Fruit fly (Drosophila melanogaster) whole organism, embryonic: Measurements from ENCODE around the gene Yp1.
A peak's percentile ranks its signal among the peaks of the same experiment; 100 is the strongest.

Experiments
- CG11695 ChIP-seq: fragments of 200-800 bp; sonication (Bioruptor generic); IDR thresholded peaks from 3 replicates; pipeline ENCODE4 v1.3.6; 2022; ENCODE audit warnings: missing biosample characterization, missing genetic modification characterization
- CG12769 ChIP-seq: fragments of 200-800 bp; sonication (Bioruptor generic); optimal IDR thresholded peaks from 2 replicates; lab custom pipeline; 2019; ENCODE audit warnings: missing biosample characterization, mild to moderate bottlenecking, missing genetic modification characterization, moderate library complexity
- CG14965 ChIP-seq: fragments of 200-800 bp; sonication (Bioruptor generic); optimal IDR thresholded peaks from 2 replicates; lab custom pipeline; 2016; ENCODE audit warnings: missing biosample characterization, missing genetic modification characterization, borderline replicate concordance
- CG1602 ChIP-seq: fragments of 200-800 bp; sonication (Bioruptor generic); optimal IDR thresholded peaks from 3 replicates; lab custom pipeline; 2016; ENCODE audit warnings: missing biosample characterization, missing genetic modification characterization
- CG17568 ChIP-seq: fragments of 200-800 bp; sonication (Bioruptor generic); optimal IDR thresholded peaks from 2 replicates; lab custom pipeline; 2018; ENCODE audit warnings: missing biosample characterization, mild to moderate bottlenecking, missing genetic modification characterization, moderate library complexity
- CG17612 ChIP-seq: fragments of 200-800 bp; sonication (Bioruptor generic); IDR thresholded peaks from 2 replicates; pipeline ENCODE4 v1.3.6; 2022; ENCODE audit warnings: missing biosample characterization, missing genetic modification characterization
- CG18262 ChIP-seq: fragments of 200-800 bp; optimal IDR thresholded peaks from 3 replicates; lab custom pipeline; 2019; ENCODE audit warnings: missing biosample characterization, mild to moderate bottlenecking, missing genetic modification characterization, moderate library complexity
- CG2129 ChIP-seq: fragments of 200-800 bp; sonication (Bioruptor generic); IDR thresholded peaks from 2 replicates; pipeline ENCODE4 v1.3.6; 2022; ENCODE audit warnings: missing biosample characterization, missing genetic modification characterization; ENCODE audit not compliant: partially characterized antibody
- CG2712 ChIP-seq: fragments of 200-800 bp; optimal IDR thresholded peaks from 3 replicates; lab custom pipeline; 2019; ENCODE audit warnings: missing biosample characterization, mild to moderate bottlenecking, missing genetic modification characterization, moderate library complexity
- CG2875 ChIP-seq: fragments of 200-800 bp; sonication (Bioruptor generic); optimal IDR thresholded peaks from 2 replicates; lab custom pipeline; 2017; ENCODE audit warnings: missing biosample characterization, mild to moderate bottlenecking, missing genetic modification characterization, missing genetic modification reagents
- CG3065 ChIP-seq: fragments of 200-800 bp; sonication (Bioruptor generic); optimal IDR thresholded peaks from 2 replicates; lab custom pipeline; 2016; ENCODE audit warnings: missing biosample characterization, missing genetic modification characterization
- CG3407 ChIP-seq: fragments of 200-800 bp; sonication (Bioruptor generic); optimal IDR thresholded peaks from 2 replicates; lab custom pipeline; 2018; ENCODE audit warnings: missing biosample characterization, mild to moderate bottlenecking, missing genetic modification characterization
- CG4707 ChIP-seq: fragments of 200-800 bp; sonication (Bioruptor generic); optimal IDR thresholded peaks from 2 replicates; lab custom pipeline; 2018; ENCODE audit warnings: missing biosample characterization, mild to moderate bottlenecking, missing genetic modification characterization, moderate library complexity
- CG5953 ChIP-seq: fragments of 200-800 bp; sonication (Bioruptor generic); IDR thresholded peaks from 2 replicates; pipeline ENCODE4 v1.3.6; 2022; ENCODE audit warnings: missing biosample characterization, missing genetic modification characterization
- CG6175 ChIP-seq: fragments of 200-800 bp; sonication (Bioruptor generic); IDR thresholded peaks from 3 replicates; pipeline ENCODE4 v1.3.6; 2022; ENCODE audit warnings: missing biosample characterization, missing genetic modification characterization
- CG7786 ChIP-seq: fragments of 200-800 bp; sonication (Bioruptor generic); optimal IDR thresholded peaks from 2 replicates; lab custom pipeline; 2016; ENCODE audit warnings: missing biosample characterization, missing genetic modification characterization
- CTCF ChIP-seq: fragments of 200-800 bp; sonication (Bioruptor generic); optimal IDR thresholded peaks from 2 replicates; lab custom pipeline; 2017; ENCODE audit warnings: missing biosample characterization, mild to moderate bottlenecking, missing genetic modification characterization, moderate library complexity
- CkIIα-i1 ChIP-seq: fragments of 200-800 bp; sonication (Bioruptor generic); IDR thresholded peaks from 2 replicates; pipeline ENCODE4 v1.3.6; 2022; ENCODE audit warnings: missing biosample characterization, missing genetic modification characterization
- D19B ChIP-seq: fragments of 200-800 bp; sonication (Bioruptor generic); optimal IDR thresholded peaks from 2 replicates; lab custom pipeline; 2017; ENCODE audit warnings: missing biosample characterization, mild to moderate bottlenecking, missing genetic modification characterization
- Deaf1 ChIP-seq: fragments of 200-800 bp; optimal IDR thresholded peaks from 3 replicates; lab custom pipeline; 2019; ENCODE audit warnings: missing biosample characterization, mild to moderate bottlenecking, missing genetic modification characterization, moderate library complexity
- Dp ChIP-seq: fragments of 200-800 bp; sonication (Bioruptor generic); optimal IDR thresholded peaks from 2 replicates; lab custom pipeline; 2018; ENCODE audit warnings: missing biosample characterization, mild to moderate bottlenecking, missing genetic modification characterization, moderate library complexity
- Fer2 ChIP-seq: fragments of 200-800 bp; sonication (Bioruptor generic); optimal IDR thresholded peaks from 2 replicates; lab custom pipeline; 2018; ENCODE audit warnings: missing biosample characterization, mild to moderate bottlenecking, missing genetic modification characterization, moderate library complexity
- HHEX ChIP-seq: fragments of 200-800 bp; sonication (Bioruptor generic); optimal IDR thresholded peaks from 3 replicates; lab custom pipeline; 2017; ENCODE audit warnings: missing biosample characterization, mild to moderate bottlenecking, missing genetic modification characterization, missing genetic modification reagents
- HLH3B ChIP-seq: fragments of 200-800 bp; sonication (Bioruptor generic); IDR thresholded peaks from 2 replicates; pipeline ENCODE4 v1.3.6; 2022; ENCODE audit warnings: missing biosample characterization, missing genetic modification characterization
- Hmx ChIP-seq: fragments of 200-800 bp; sonication (Bioruptor generic); optimal IDR thresholded peaks from 2 replicates; lab custom pipeline; 2016; ENCODE audit warnings: missing biosample characterization, missing genetic modification characterization
- Hr39 ChIP-seq: fragments of >200 bp; optimal IDR thresholded peaks from 2 replicates; lab custom pipeline; 2017
- MTF-1 ChIP-seq: fragments of 200-800 bp; sonication (Bioruptor generic); optimal IDR thresholded peaks from 2 replicates; lab custom pipeline; 2018; ENCODE audit warnings: missing biosample characterization, mild to moderate bottlenecking, missing genetic modification characterization, borderline replicate concordance
- NfI ChIP-seq: fragments of 200-800 bp; sonication (Bioruptor generic); optimal IDR thresholded peaks from 3 replicates; lab custom pipeline; 2018; ENCODE audit warnings: missing biosample characterization, mild to moderate bottlenecking, missing genetic modification characterization, moderate library complexity
- Scr ChIP-seq: fragments of 200-800 bp; sonication (Bioruptor generic); IDR thresholded peaks from 2 replicates; pipeline ENCODE4 v1.3.6; 2022; ENCODE audit warnings: missing biosample characterization, missing genetic modification characterization; ENCODE audit not compliant: partially characterized antibody
- Sry-δ ChIP-seq: fragments of 200-800 bp; sonication (Bioruptor generic); optimal IDR thresholded peaks from 2 replicates; lab custom pipeline; 2016; ENCODE audit warnings: missing biosample characterization, missing genetic modification characterization
- amos ChIP-seq: fragments of 200-800 bp; sonication (Bioruptor generic); IDR thresholded peaks from 2 replicates; pipeline ENCODE4 v1.3.6; 2022; ENCODE audit warnings: missing biosample characterization, missing genetic modification characterization; ENCODE audit not compliant: partially characterized antibody
- bowl ChIP-seq: fragments of 200-800 bp; sonication (Bioruptor generic); IDR thresholded peaks from 2 replicates; pipeline ENCODE4 v1.3.6; 2022; ENCODE audit warnings: missing biosample characterization, missing genetic modification characterization
- br ChIP-seq: fragments of >200 bp; optimal IDR thresholded peaks from 2 replicates; lab custom pipeline; 2017
- cad ChIP-seq: fragments of >200 bp; optimal IDR thresholded peaks from 2 replicates; lab custom pipeline; 2017; ENCODE audit warnings: missing biosample characterization, missing genetic modification characterization
- corto ChIP-seq: fragments of 200-800 bp; sonication (Bioruptor generic); optimal IDR thresholded peaks from 2 replicates; lab custom pipeline; 2016; ENCODE audit warnings: missing biosample characterization, mild to moderate bottlenecking, missing genetic modification characterization, moderate library complexity
- crc ChIP-seq: fragments of 200-800 bp; sonication (Bioruptor generic); optimal IDR thresholded peaks from 2 replicates; lab custom pipeline; 2016; ENCODE audit warnings: missing biosample characterization, missing genetic modification characterization
- danr ChIP-seq: fragments of 200-800 bp; sonication (Bioruptor generic); IDR thresholded peaks from 2 replicates; pipeline ENCODE4 v1.3.6; 2022; ENCODE audit warnings: missing biosample characterization, missing genetic modification characterization
- esg ChIP-seq: fragments of 200-800 bp; sonication (Bioruptor generic); conservative IDR thresholded peaks from 2 replicates; pipeline ENCODE4 v1.3.6; 2022; ENCODE audit warnings: missing biosample characterization, missing genetic modification characterization
- fu2 ChIP-seq: fragments of 200-800 bp; sonication (Bioruptor generic); optimal IDR thresholded peaks from 2 replicates; lab custom pipeline; 2016; ENCODE audit warnings: missing biosample characterization, missing genetic modification characterization
- gcm ChIP-seq: fragments of 200-800 bp; sonication (Bioruptor generic); optimal IDR thresholded peaks from 2 replicates; lab custom pipeline; 2019; ENCODE audit warnings: missing biosample characterization, mild to moderate bottlenecking, missing genetic modification characterization, moderate library complexity
- grau ChIP-seq: fragments of 200-800 bp; optimal IDR thresholded peaks from 3 replicates; lab custom pipeline; 2019; ENCODE audit warnings: missing biosample characterization, mild to moderate bottlenecking, missing genetic modification characterization, moderate library complexity
- hbn ChIP-seq: fragments of 200-800 bp; sonication (Bioruptor generic); IDR thresholded peaks from 2 replicates; pipeline ENCODE4 v1.3.6; 2022; ENCODE audit warnings: missing biosample characterization, missing genetic modification characterization; ENCODE audit not compliant: partially characterized antibody
- lab ChIP-seq: fragments of 200-800 bp; sonication (Bioruptor generic); optimal IDR thresholded peaks from 3 replicates; lab custom pipeline; 2017; ENCODE audit warnings: missing biosample characterization, missing genetic modification characterization, mild to moderate bottlenecking, moderate library complexity, missing genetic modification reagents
- mirr ChIP-seq: fragments of 200-800 bp; sonication (Bioruptor generic); optimal IDR thresholded peaks from 3 replicates; lab custom pipeline; 2018; ENCODE audit warnings: missing biosample characterization, mild to moderate bottlenecking, missing genetic modification characterization
- oc ChIP-seq: fragments of 200-800 bp; sonication (Bioruptor generic); optimal IDR thresholded peaks from 2 replicates; lab custom pipeline; 2018; ENCODE audit warnings: missing biosample characterization, mild to moderate bottlenecking, missing genetic modification characterization, moderate library complexity
- otp ChIP-seq: fragments of 200-800 bp; sonication (Bioruptor generic); IDR thresholded peaks from 3 replicates; pipeline ENCODE4, ENCODE4 v1.3.6; 2022; ENCODE audit warnings: missing biosample characterization, missing genetic modification characterization
- phol ChIP-seq: fragments of 200-800 bp; sonication (Bioruptor generic); optimal IDR thresholded peaks from 3 replicates; lab custom pipeline; 2018; ENCODE audit warnings: missing biosample characterization, mild to moderate bottlenecking, missing genetic modification characterization, moderate library complexity
- schlank ChIP-seq: fragments of 200-800 bp; sonication (Bioruptor generic); optimal IDR thresholded peaks from 2 replicates; lab custom pipeline; 2018; ENCODE audit warnings: missing biosample characterization, mild to moderate bottlenecking, missing genetic modification characterization
- shn ChIP-seq: fragments of 200-800 bp; sonication (Bioruptor generic); optimal IDR thresholded peaks from 3 replicates; lab custom pipeline; 2016; ENCODE audit warnings: missing biosample characterization, missing genetic modification characterization
- stwl ChIP-seq: fragments of 200-800 bp; sonication (Bioruptor generic); optimal IDR thresholded peaks from 3 replicates; lab custom pipeline; 2018; ENCODE audit warnings: missing biosample characterization, mild to moderate bottlenecking, missing genetic modification characterization, moderate library complexity
- tup ChIP-seq: fragments of 200-800 bp; sonication (Bioruptor generic); optimal IDR thresholded peaks from 2 replicates; lab custom pipeline; 2016; ENCODE audit warnings: missing biosample characterization, mild to moderate bottlenecking, missing genetic modification characterization, moderate library complexity
- tx ChIP-seq: fragments of 200-800 bp; sonication (Bioruptor generic); optimal IDR thresholded peaks from 2 replicates; lab custom pipeline; 2016; ENCODE audit warnings: missing biosample characterization, missing genetic modification characterization

Yp1 gene

DNA sequence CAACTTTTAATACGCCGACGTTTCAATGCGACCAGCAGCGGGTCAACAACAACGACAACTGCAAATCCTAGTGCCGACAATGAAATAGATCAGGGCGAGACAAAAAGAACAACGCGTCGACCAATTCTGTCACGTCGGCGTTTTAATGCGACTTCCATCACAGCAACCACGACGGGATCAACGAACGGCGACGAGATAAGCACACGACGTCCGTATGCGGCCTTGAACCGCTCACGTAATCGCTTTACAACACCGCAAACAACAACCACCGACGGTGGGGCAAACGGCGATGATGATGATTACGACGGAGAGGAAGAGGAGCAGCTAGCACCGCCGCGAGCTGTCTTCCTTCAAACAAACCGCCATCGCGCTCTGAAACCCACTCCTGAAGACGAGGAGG, 14.1 kb upstream of the Yp1 start:
- TF ChIP-seq CG17568 (GFP tag; lab: Kevin White, UChicago) = no peak
- TF ChIP-seq CG12769 = no peak
- TF ChIP-seq CG2129 (GFP tag; lab: Robert Waterston, UW) = no peak
- TF ChIP-seq amos (GFP tag; lab: Robert Waterston, UW) = no peak
- no peak for TF ChIP-seq CkIIα-i1 (GFP tag; lab: Robert Waterston, UW)
- TF ChIP-seq corto = no peak
- TF ChIP-seq CG2712 (tag; lab: Kevin White, UChicago) = no peak
- TF ChIP-seq Deaf1 (tag; lab: Kevin White, UChicago) = no peak
- TF ChIP-seq otp (GFP tag; lab: Robert Waterston, UW) = no peak
- TF ChIP-seq CG14965 = no peak
- no peak for TF ChIP-seq shn (GFP tag; lab: Kevin White, UChicago)
- no peak for TF ChIP-seq tx
- TF ChIP-seq Hr39 (lab: Kevin White, UChicago) = no peak
- no peak for TF ChIP-seq esg (GFP tag; lab: Robert Waterston, UW)
- no peak for TF ChIP-seq MTF-1 (GFP tag; lab: Kevin White, UChicago)

DNA sequence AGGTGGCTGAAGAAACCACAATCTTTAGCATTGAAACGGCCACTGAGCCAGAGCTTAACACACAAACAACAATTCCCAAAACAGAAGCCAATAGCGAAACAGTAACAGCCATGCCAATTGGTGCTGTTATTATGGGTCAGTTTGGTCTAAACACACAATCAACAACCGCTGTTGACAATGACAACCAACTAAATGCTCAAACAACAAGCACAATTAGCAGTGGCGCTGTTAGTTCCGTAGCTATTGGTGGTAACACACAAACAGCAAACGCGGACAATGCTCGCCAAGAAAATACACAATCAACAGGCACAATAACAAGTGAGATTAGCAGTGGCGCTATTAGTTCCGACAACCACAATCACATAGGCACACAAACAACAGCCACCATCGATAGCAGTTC, 9.7 kb upstream of the Yp1 start:
- TF ChIP-seq Sry-δ (GFP tag; lab: Kevin White, UChicago) (no peak), oc (tag; lab: Kevin White, UChicago) (no peak), lab (GFP tag; lab: Kevin White, UChicago) (peak; percentile 36), bowl (GFP tag; lab: Robert Waterston, UW) (no peak), stwl (tag; lab: Kevin White, UChicago) (no peak), D19B (no peak), CG6175 (GFP tag; lab: Robert Waterston, UW) (no peak), CG3065 (GFP tag; lab: Kevin White, UChicago) (no peak), crc (no peak), Scr (no peak), CG1602 (GFP tag; lab: Kevin White, UChicago) (no peak), CG2129 (GFP tag; lab: Robert Waterston, UW) (no peak), HLH3B (peak; percentile 17; the same call in 1 of the 2 replicates), fu2 (GFP tag; lab: Kevin White, UChicago) (no peak), CG5953 (no peak), CG7786 (GFP tag; lab: Kevin White, UChicago) (no peak), cad (no peak), Hmx (GFP tag; lab: Kevin White, UChicago) (no peak), grau (tag; lab: Kevin White, UChicago) (no peak), br (lab: Kevin White, UChicago) (no peak), CG2875 (GFP tag; lab: Kevin White, UChicago) (no peak), Fer2 (tag; lab: Kevin White, UChicago) (no peak), danr (no peak), schlank (no peak), CG11695 (0 out of 3 replicates have a peak, but pooled peaks have one; percentile 27), HHEX (GFP tag; lab: Kevin White, UChicago) (peak; percentile 13), NfI (GFP tag; lab: Kevin White, UChicago) (no peak), CG4707 (GFP tag; lab: Kevin White, UChicago) (no peak), CG17612 (GFP tag; lab: Robert Waterston, UW) (no peak), shn (GFP tag; lab: Kevin White, UChicago) (no peak), tup (GFP tag; lab: Kevin White, UChicago) (no peak), Dp (GFP tag; lab: Kevin White, UChicago) (no peak), CG18262 (tag; lab: Kevin White, UChicago) (no peak), phol (tag; lab: Kevin White, UChicago) (no peak), gcm (no peak), CTCF (GFP tag; lab: Kevin White, UChicago) (no peak), CG3407 (GFP tag; lab: Kevin White, UChicago) (no peak), hbn (GFP tag; lab: Robert Waterston, UW) (no peak), mirr (GFP tag; lab: Kevin White, UChicago) (peak; percentile 7)
